Worm (Caenorhabditis elegans) whole organism, late embryonic: Measurements from ENCODE around the gene tag-209.

Experiments used
- C08G9.2 ChIP-seq: sonication (generic microtip); optimal IDR thresholded peaks from 2 replicates; lab custom pipeline; 2016; ENCODE audit warnings: mild to moderate bottlenecking, missing genetic modification characterization, moderate library complexity, missing compliant biosample characterization
- C38D4.7 ChIP-seq: fragments of 200-800 bp; sonication (Bioruptor generic); optimal IDR thresholded peaks from 2 replicates; lab custom pipeline; 2018; ENCODE audit warnings: mild to moderate bottlenecking, missing genetic modification characterization, moderate library complexity, missing compliant biosample characterization
- K02D7.2 ChIP-seq: sonication (generic microtip); optimal IDR thresholded peaks from 2 replicates; lab custom pipeline; 2017; ENCODE audit warnings: mild to moderate bottlenecking, missing genetic modification characterization, missing compliant biosample characterization
- ama-1 ChIP-seq: fragments of 150-350 bp; optimal IDR thresholded peaks from 2 replicates; lab custom pipeline; 2014
- ceh-14 ChIP-seq: sonication (generic microtip); optimal IDR thresholded peaks from 2 replicates; lab custom pipeline; 2016; ENCODE audit warnings: missing genotype, missing genetic modification characterization, missing compliant biosample characterization
- ceh-2 ChIP-seq: sonication (generic microtip); optimal IDR thresholded peaks from 2 replicates; lab custom pipeline; 2016; ENCODE audit warnings: missing genotype, missing genetic modification characterization, missing compliant biosample characterization
- ceh-24 ChIP-seq: sonication (generic microtip); optimal IDR thresholded peaks from 2 replicates; lab custom pipeline; 2016; ENCODE audit warnings: mild to moderate bottlenecking, missing genetic modification characterization, missing compliant biosample characterization
- ceh-34 ChIP-seq: sonication (generic microtip); optimal IDR thresholded peaks from 2 replicates; lab custom pipeline; 2016; ENCODE audit warnings: mild to moderate bottlenecking, missing genetic modification characterization, missing compliant biosample characterization
- ceh-45 ChIP-seq: fragments of 200-800 bp; sonication (Bioruptor generic); IDR thresholded peaks from 2 replicates; pipeline ENCODE4 v1.3.6; 2022; ENCODE audit warnings: missing genetic modification reagents, missing genetic modification characterization, missing compliant biosample characterization
- dve-1 ChIP-seq: sonication (generic microtip); optimal IDR thresholded peaks from 2 replicates; lab custom pipeline; 2017; ENCODE audit warnings: antibody characterized with exemption, mild to moderate bottlenecking, missing genetic modification characterization, missing compliant biosample characterization
- elt-2 ChIP-seq: sonication (generic microtip); optimal IDR thresholded peaks from 2 replicates; lab custom pipeline; 2016; ENCODE audit warnings: missing genetic modification reagents, missing genetic modification characterization, missing compliant biosample characterization
- fax-1 ChIP-seq: sonication (generic microtip); optimal IDR thresholded peaks from 2 replicates; lab custom pipeline; 2016; ENCODE audit warnings: missing genotype, missing genetic modification characterization, missing compliant biosample characterization
- fkh-6 ChIP-seq: sonication (generic microtip); optimal IDR thresholded peaks from 2 replicates; lab custom pipeline; 2016; ENCODE audit warnings: missing genetic modification characterization, missing compliant biosample characterization
- hlh-6 ChIP-seq: sonication (generic microtip); optimal IDR thresholded peaks from 2 replicates; lab custom pipeline; 2016; ENCODE audit warnings: missing genotype, missing genetic modification characterization, missing compliant biosample characterization
- mec-3 ChIP-seq: sonication (generic microtip); optimal IDR thresholded peaks from 2 replicates; lab custom pipeline; 2016; ENCODE audit warnings: borderline replicate concordance, missing genetic modification characterization, missing compliant biosample characterization
- nfya-1 ChIP-seq: sonication (generic microtip); optimal IDR thresholded peaks from 2 replicates; lab custom pipeline; 2017; ENCODE audit warnings: missing genetic modification characterization, mild to moderate bottlenecking, missing compliant biosample characterization, antibody characterized with exemption, moderate library complexity
- nhr-11 ChIP-seq: fragments of 150-350 bp; optimal IDR thresholded peaks from 2 replicates; lab custom pipeline; 2014; ENCODE audit warnings: missing biosample characterization, missing genetic modification characterization
- npax-4 ChIP-seq: sonication (generic microtip); optimal IDR thresholded peaks from 2 replicates; lab custom pipeline; 2016; ENCODE audit warnings: missing genetic modification characterization, missing compliant biosample characterization
- pat-9 ChIP-seq: fragments of 200-800 bp; sonication (Bioruptor generic); optimal IDR thresholded peaks from 2 replicates; lab custom pipeline; 2018; ENCODE audit warnings: mild to moderate bottlenecking, missing genetic modification characterization, moderate library complexity, missing compliant biosample characterization
- pqm-1 ChIP-seq: sonication (generic microtip); optimal IDR thresholded peaks from 2 replicates; lab custom pipeline; 2016; ENCODE audit warnings: missing genetic modification characterization, missing compliant biosample characterization
- pros-1 ChIP-seq: fragments of 150-350 bp; optimal IDR thresholded peaks from 2 replicates; lab custom pipeline; 2014; ENCODE audit warnings: missing biosample characterization, missing genetic modification reagents, missing genetic modification characterization
- sox-4 ChIP-seq: sonication (generic microtip); optimal IDR thresholded peaks from 2 replicates; lab custom pipeline; 2017; ENCODE audit warnings: mild to moderate bottlenecking, missing genetic modification characterization, inconsistent platforms, missing compliant biosample characterization
- unc-55 ChIP-seq: sonication (generic microtip); optimal IDR thresholded peaks from 2 replicates; lab custom pipeline; 2017; ENCODE audit warnings: missing biosample characterization, missing genetic modification reagents, missing genetic modification characterization

tag-209 gene

DNA sequence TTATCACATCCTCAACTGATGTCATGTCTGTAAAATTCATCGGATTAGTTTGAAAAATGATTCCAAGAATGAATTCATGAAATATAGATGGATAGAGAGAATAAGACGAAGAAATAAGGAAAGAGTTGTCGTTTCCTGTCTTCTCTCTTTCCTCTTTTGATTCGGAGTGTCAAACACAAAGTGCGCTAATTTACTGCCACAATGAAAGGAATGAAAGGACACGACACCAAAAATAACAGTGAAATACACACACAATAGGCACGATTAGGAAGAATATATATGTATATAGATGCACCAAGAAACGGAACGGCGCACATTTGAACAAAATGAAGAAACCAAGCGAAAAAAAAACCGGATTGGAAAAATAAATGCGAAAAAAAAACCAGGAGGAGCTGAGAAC, 42.0 kb downstream of the tag-209 start, which contains the start of gene VM106R.1:
Gene VM106R.1, minus strand, starts transcription at position 101 of the 400 bp plus-strand sequence.
- TF ChIP-seq ceh-2 (tag; lab: Kevin White, UChicago) (no peak), C08G9.2 (tag; lab: Kevin White, UChicago) (no peak), pros-1 (tag; lab: Kevin White, UChicago) (no peak), ama-1 (no peak), ceh-45 (GFP tag; lab: Robert Waterston, UW) (no peak), K02D7.2 (tag; lab: Kevin White, UChicago) (no peak), unc-55 (GFP tag; lab: Kevin White, UChicago) (no peak), pqm-1 (no peak), ceh-14 (tag; lab: Kevin White, UChicago) (no peak), pat-9 (tag; lab: Kevin White, UChicago) (no peak), sox-4 (tag; lab: Kevin White, UChicago) (no peak), ceh-34 (tag; lab: Kevin White, UChicago) (no peak)
- TF ChIP-seq, all 69 proteins: peak for 0

DNA sequence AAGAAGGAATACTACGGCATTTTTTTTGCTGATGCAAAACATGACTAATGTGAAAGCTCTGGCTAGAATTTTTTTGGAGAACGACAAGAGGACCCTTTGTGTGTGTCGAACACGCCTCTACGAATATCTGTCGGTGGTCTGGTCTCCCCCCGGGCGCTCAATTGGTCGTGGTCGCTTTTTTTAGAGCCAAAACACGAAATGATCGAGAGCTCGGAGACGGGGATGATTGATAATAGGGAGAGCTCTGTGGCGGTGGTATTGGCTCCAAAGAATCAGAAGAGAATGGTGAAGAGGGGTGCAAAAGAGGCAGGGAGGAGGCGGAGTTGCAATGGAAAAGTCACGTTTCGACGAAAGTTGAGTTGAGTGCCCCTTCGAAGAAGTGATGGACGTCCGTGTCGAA, 42.5 kb downstream of the tag-209 start:
- TF ChIP-seq npax-4 (tag; lab: Kevin White, UChicago) = no peak
- TF ChIP-seq fkh-6 = no peak
- no peak for TF ChIP-seq dve-1
- no peak for TF ChIP-seq pat-9 (tag; lab: Kevin White, UChicago)
- no peak for TF ChIP-seq ceh-24 (tag; lab: Kevin White, UChicago)
- no peak for TF ChIP-seq elt-2 (tag; lab: Kevin White, UChicago)
- TF ChIP-seq mec-3 (tag; lab: Kevin White, UChicago) = no peak

DNA sequence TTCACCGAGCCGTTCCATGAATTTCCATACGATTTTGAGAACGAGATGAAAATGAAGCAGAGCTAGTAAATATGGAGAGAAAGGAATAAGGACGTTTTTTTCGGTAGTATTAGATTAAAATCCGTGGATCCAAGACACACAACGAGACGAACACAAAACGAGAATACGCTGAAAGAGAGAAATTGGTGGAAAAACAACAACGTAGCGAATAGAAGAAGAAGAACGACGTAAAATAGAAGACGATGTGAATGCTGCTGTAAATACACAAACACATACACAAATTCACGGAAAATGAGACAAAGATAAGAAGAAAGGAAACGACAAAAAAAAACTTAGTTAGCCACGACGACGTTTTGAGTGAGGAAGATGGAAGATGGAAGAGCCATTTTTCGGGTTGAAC, 47.6 kb downstream of the tag-209 start:
- TF ChIP-seq mec-3 (tag; lab: Kevin White, UChicago) = no peak
- no peak for TF ChIP-seq hlh-6
- no peak for TF ChIP-seq fax-1 (tag; lab: Kevin White, UChicago)
- no peak for TF ChIP-seq C38D4.7 (GFP tag; lab: Kevin White, UChicago)
- no peak for TF ChIP-seq nhr-11
- TF ChIP-seq nfya-1 (tag; lab: Kevin White, UChicago) = no peak
